Fruit fly (Drosophila melanogaster): ENCODE data around the gene CG4576.

dm6 chr3R:15834375-15835031, 9.0 kb downstream of the CG4576 start, which contains the start of the genes CG43317 and Arpc3A:
- TF ChIP-seq pan (optimal IDR thresholded peaks at IDR 0.05) (no peak), CG8478 (optimal IDR thresholded peaks at IDR 0.05) (no peak), Dll (optimal IDR thresholded peaks at IDR 0.05) (no peak), EcR (GFP tag; optimal IDR thresholded peaks at IDR 0.05) (no peak), psq (optimal IDR thresholded peaks at IDR 0.05) (no peak), usp (GFP tag; optimal IDR thresholded peaks at IDR 0.05) (no peak)
